Fruit fly (Drosophila melanogaster): ENCODE results near the gene C3G.

C3G gene

dm6 chrX:6770924-6771323 lies 32.5 kb downstream of the C3G start, which contains the start of gene Coq7 (continued):
- peak; percentile 83 for TF ChIP-seq Drgx (GFP tag; IDR thresholded peaks at IDR 0.05)
- TF ChIP-seq CTCF (GFP tag; optimal IDR thresholded peaks at IDR 0.05): peak; percentile 8
- no peak; the same call in 2 of the 3 replicates for TF ChIP-seq CG17361 (GFP tag; IDR thresholded peaks at IDR 0.05)
- TF ChIP-seq CG7556 (GFP tag; optimal IDR thresholded peaks at IDR 0.05): peak; percentile 79
- peak; percentile 81; the same call in 2 of the 3 replicates for TF ChIP-seq CG3726 (GFP tag; IDR thresholded peaks at IDR 0.05)
- TF ChIP-seq Dp (GFP tag; optimal IDR thresholded peaks at IDR 0.05): peak; percentile 32
- TF ChIP-seq CG2199 (GFP tag; IDR thresholded peaks at IDR 0.05): peak; percentile 87
- peak; percentile 95 for TF ChIP-seq bbx (GFP tag; IDR thresholded peaks at IDR 0.05; ENCODE audit: partially characterized antibody)
- TF ChIP-seq Doc2 (GFP tag; IDR thresholded peaks at IDR 0.05): peak; percentile 61; the same call in 1 of the 2 replicates
- TF ChIP-seq Fer1 (GFP tag; optimal IDR thresholded peaks at IDR 0.05): no peak
- peak; percentile 40; the same call in 1 of the 2 replicates for TF ChIP-seq CG17612 (GFP tag; IDR thresholded peaks at IDR 0.05)
- TF ChIP-seq bigmax (GFP tag; optimal IDR thresholded peaks at IDR 0.05): peak; percentile 11
- peak; percentile 57 to 92 for TF ChIP-seq crp (GFP tag; optimal IDR thresholded peaks at IDR 0.05)
- TF ChIP-seq CG13775 (GFP tag; optimal IDR thresholded peaks at IDR 0.05): peak; percentile 88
- TF ChIP-seq CG18619 (GFP tag; optimal IDR thresholded peaks at IDR 0.05): peak; percentile 80
- TF ChIP-seq nmo (GFP tag; optimal IDR thresholded peaks at IDR 0.05): peak; percentile 88
- TF ChIP-seq HLH54F (GFP tag; optimal IDR thresholded peaks at IDR 0.05): peak; percentile 59
- TF ChIP-seq gcm2 (GFP tag; optimal IDR thresholded peaks at IDR 0.05): peak; percentile 48
- TF ChIP-seq Sox100B (GFP tag; optimal IDR thresholded peaks at IDR 0.05): no peak
- peak; percentile 90 for TF ChIP-seq CG14014 (GFP tag; IDR thresholded peaks at IDR 0.05)
- peak; percentile 81 for TF ChIP-seq CG11560 (tag; IDR thresholded peaks at IDR 0.05)
- TF ChIP-seq ci (GFP tag; IDR thresholded peaks at IDR 0.05): peak; percentile 95
- TF ChIP-seq Hey (tag; optimal IDR thresholded peaks at IDR 0.05): no peak
- peak; percentile 91 for TF ChIP-seq tgo (GFP tag; IDR thresholded peaks at IDR 0.05)
- TF ChIP-seq CG13287 (GFP tag; IDR thresholded peaks at IDR 0.05; ENCODE audit: partially characterized antibody): peak; percentile 99
- peak; percentile 95 for TF ChIP-seq Ets65A (GFP tag)
- TF ChIP-seq CG13424 (tag; optimal IDR thresholded peaks at IDR 0.05): peak; percentile 89
- TF ChIP-seq ERR (GFP tag; optimal IDR thresholded peaks at IDR 0.05): peak; percentile 39
- peak; percentile 20 for TF ChIP-seq Bteb2 (GFP tag; optimal IDR thresholded peaks at IDR 0.05)
- TF ChIP-seq bowl (GFP tag; IDR thresholded peaks at IDR 0.05): peak; percentile 68; the same call in 1 of the 2 replicates
- TF ChIP-seq ash1 (GFP tag; optimal IDR thresholded peaks at IDR 0.05): no peak
- peak; percentile 81 for TF ChIP-seq Meics (GFP tag; optimal IDR thresholded peaks at IDR 0.05)
- TF ChIP-seq CG2202 (tag; optimal IDR thresholded peaks at IDR 0.05): peak; percentile 73
- TF ChIP-seq CG9215 (GFP tag; IDR thresholded peaks at IDR 0.05): peak; percentile 89
- TF ChIP-seq CG13624 (GFP tag; optimal IDR thresholded peaks at IDR 0.05): peak; percentile 62
- TF ChIP-seq CG7987 (GFP tag; optimal IDR thresholded peaks at IDR 0.05): peak; percentile 62
- TF ChIP-seq Hand (GFP tag; optimal IDR thresholded peaks at IDR 0.05): peak; percentile 19
- peak; percentile 80 for TF ChIP-seq ssp (GFP tag; IDR thresholded peaks at IDR 0.05)
- TF ChIP-seq PHDP (tag; optimal IDR thresholded peaks at IDR 0.05): no peak
- peak; percentile 95 for TF ChIP-seq Rfx (GFP tag; IDR thresholded peaks at IDR 0.05)
- peak; percentile 77 for TF ChIP-seq Oli (tag; optimal IDR thresholded peaks at IDR 0.05)
- TF ChIP-seq CG7745 (tag; optimal IDR thresholded peaks at IDR 0.05): no peak
- peak; percentile 91 for TF ChIP-seq sob (GFP tag; IDR thresholded peaks at IDR 0.05)
- no peak for TF ChIP-seq Blimp-1 (GFP tag; optimal IDR thresholded peaks at IDR 0.05)
- no peak for TF ChIP-seq tx (GFP tag; optimal IDR thresholded peaks at IDR 0.05)
- TF ChIP-seq CG17912 (GFP tag; optimal IDR thresholded peaks at IDR 0.05): peak; percentile 65
- TF ChIP-seq phol (tag; optimal IDR thresholded peaks at IDR 0.05): peak; percentile 89
- TF ChIP-seq gro (GFP tag; optimal IDR thresholded peaks at IDR 0.05): no peak
- TF ChIP-seq Dll (GFP tag; IDR thresholded peaks at IDR 0.05; ENCODE audit: partially characterized antibody): peak; percentile 99
- TF ChIP-seq Atf6 (GFP tag; IDR thresholded peaks at IDR 0.05): peak; percentile 87
- TF ChIP-seq sens (GFP tag): peak; percentile 94
- peak; percentile 91 for TF ChIP-seq CG10366 (GFP tag; IDR thresholded peaks at IDR 0.05)

Data from whole organism, embryonic.